Fruit fly (Drosophila melanogaster) whole organism, prepupa: Measurements from ENCODE around the gene gry.

Source experiments
- Blimp-1 ChIP-seq: fragments of 200-800 bp; sonication (Bioruptor generic); optimal IDR thresholded peaks from 3 replicates; lab custom pipeline; 2017; ENCODE audit warnings: missing biosample characterization, missing genetic modification characterization, mild to moderate bottlenecking, moderate library complexity, missing genetic modification reagents
- CG10631 ChIP-seq: fragments of 200-800 bp; sonication (Bioruptor generic); optimal IDR thresholded peaks from 2 replicates; lab custom pipeline; 2016; ENCODE audit warnings: missing biosample characterization, missing genetic modification characterization
- CG10669 ChIP-seq: fragments of 200-800 bp; sonication (Bioruptor generic); optimal IDR thresholded peaks from 3 replicates; lab custom pipeline; 2018; ENCODE audit warnings: missing biosample characterization, mild to moderate bottlenecking, missing genetic modification characterization, moderate library complexity
- CG11294 ChIP-seq: fragments of 200-800 bp; sonication (Bioruptor generic); IDR thresholded peaks from 2 replicates; pipeline ENCODE4 v1.3.6; 2022; ENCODE audit warnings: missing biosample characterization, missing genetic modification characterization
- CG11762 ChIP-seq: fragments of 200-800 bp; sonication (Bioruptor generic); optimal IDR thresholded peaks from 3 replicates; lab custom pipeline; 2016; ENCODE audit warnings: missing biosample characterization, missing genetic modification characterization; ENCODE audit not compliant: insufficient read depth
- CG11902 ChIP-seq: fragments of 200-800 bp; sonication (Bioruptor generic); optimal IDR thresholded peaks from 3 replicates; lab custom pipeline; 2016; ENCODE audit warnings: missing biosample characterization, missing genetic modification characterization
- CG15336 ChIP-seq: fragments of 200-800 bp; sonication (Bioruptor generic); IDR thresholded peaks from 2 replicates; pipeline ENCODE4 v1.3.6; 2022; ENCODE audit warnings: missing biosample characterization, missing genetic modification characterization
- CG1621 ChIP-seq: fragments of 200-800 bp; sonication (Bioruptor generic); optimal IDR thresholded peaks from 3 replicates; lab custom pipeline; 2018; ENCODE audit warnings: missing biosample characterization, mild to moderate bottlenecking, missing genetic modification characterization
- CG3032 ChIP-seq: fragments of 200-800 bp; optimal IDR thresholded peaks from 2 replicates; lab custom pipeline; 2019; ENCODE audit warnings: missing biosample characterization, mild to moderate bottlenecking, missing genetic modification characterization, moderate library complexity
- CG32006 ChIP-seq: fragments of 200-800 bp; sonication (Bioruptor generic); optimal IDR thresholded peaks from 3 replicates; lab custom pipeline; 2017; ENCODE audit warnings: missing biosample characterization, mild to moderate bottlenecking, missing genetic modification characterization
- CG34406 ChIP-seq: fragments of 200-800 bp; sonication (Bioruptor generic); optimal IDR thresholded peaks from 3 replicates; lab custom pipeline; 2016; ENCODE audit warnings: missing biosample characterization, missing genetic modification characterization
- CG3919 ChIP-seq: fragments of 200-800 bp; sonication (Bioruptor generic); optimal IDR thresholded peaks from 3 replicates; lab custom pipeline; 2016; ENCODE audit warnings: missing biosample characterization, missing genetic modification characterization
- CG4318 ChIP-seq: fragments of 200-800 bp; sonication (Bioruptor generic); optimal IDR thresholded peaks from 3 replicates; lab custom pipeline; 2017; ENCODE audit warnings: missing biosample characterization, mild to moderate bottlenecking, missing genetic modification characterization
- CG6163 ChIP-seq: fragments of 200-800 bp; sonication (Bioruptor generic); IDR thresholded peaks from 3 replicates; pipeline ENCODE4 v1.3.6; 2022; ENCODE audit warnings: missing biosample characterization, missing genetic modification characterization
- CG6792 ChIP-seq: fragments of 200-800 bp; sonication (Bioruptor generic); optimal IDR thresholded peaks from 3 replicates; lab custom pipeline; 2016; ENCODE audit warnings: missing biosample characterization, missing genetic modification characterization
- CG6808 ChIP-seq: fragments of 200-800 bp; sonication (Bioruptor generic); optimal IDR thresholded peaks from 3 replicates; lab custom pipeline; 2017; ENCODE audit warnings: missing biosample characterization, missing genetic modification characterization, mild to moderate bottlenecking, moderate library complexity, missing genetic modification reagents
- CG6854 ChIP-seq: fragments of 200-800 bp; sonication (Bioruptor generic); optimal IDR thresholded peaks from 2 replicates; lab custom pipeline; 2017; ENCODE audit warnings: missing biosample characterization, mild to moderate bottlenecking, missing genetic modification characterization
- CG7368 ChIP-seq: fragments of 200-800 bp; sonication (Bioruptor generic); optimal IDR thresholded peaks from 3 replicates; lab custom pipeline; 2016; ENCODE audit warnings: missing biosample characterization, missing genetic modification characterization
- CG8319 ChIP-seq: fragments of 200-800 bp; sonication (Bioruptor generic); optimal IDR thresholded peaks from 3 replicates; lab custom pipeline; 2016; ENCODE audit warnings: missing biosample characterization, missing genetic modification characterization
- Ets21C ChIP-seq: fragments of 200-800 bp; sonication (Bioruptor generic); optimal IDR thresholded peaks from 3 replicates; lab custom pipeline; 2016; ENCODE audit warnings: missing biosample characterization, missing genetic modification characterization
- Ets96B ChIP-seq: fragments of 200-800 bp; optimal IDR thresholded peaks from 2 replicates; lab custom pipeline; 2019; ENCODE audit warnings: missing biosample characterization, mild to moderate bottlenecking, missing genetic modification characterization, moderate library complexity
- Hr39 ChIP-seq: fragments of 200-800 bp; sonication (Bioruptor generic); optimal IDR thresholded peaks from 2 replicates; lab custom pipeline; 2016; ENCODE audit warnings: missing biosample characterization, missing genetic modification characterization
- Met ChIP-seq: fragments of 200-800 bp; sonication (Bioruptor generic); optimal IDR thresholded peaks from 3 replicates; lab custom pipeline; 2016; ENCODE audit warnings: missing biosample characterization, missing genetic modification characterization
- Smox ChIP-seq: fragments of 200-800 bp; sonication (Bioruptor generic); optimal IDR thresholded peaks from 3 replicates; lab custom pipeline; 2016; ENCODE audit warnings: missing biosample characterization, missing genetic modification characterization
- Sox102F ChIP-seq: fragments of 200-800 bp; sonication (Bioruptor generic); optimal IDR thresholded peaks from 2 replicates; lab custom pipeline; 2016; ENCODE audit warnings: missing biosample characterization, mild to moderate bottlenecking, missing genetic modification characterization
- Sox14 ChIP-seq: fragments of 200-800 bp; sonication (Bioruptor generic); optimal IDR thresholded peaks from 3 replicates; lab custom pipeline; 2016; ENCODE audit warnings: missing biosample characterization, missing genetic modification characterization
- achi ChIP-seq: fragments of 200-800 bp; sonication (Bioruptor generic); optimal IDR thresholded peaks from 3 replicates; lab custom pipeline; 2016; ENCODE audit warnings: missing biosample characterization, missing genetic modification characterization
- acj6 ChIP-seq: fragments of 200-800 bp; sonication (Bioruptor generic); optimal IDR thresholded peaks from 3 replicates; lab custom pipeline; 2016; ENCODE audit warnings: missing biosample characterization, missing genetic modification characterization
- dac ChIP-seq: fragments of 200-800 bp; sonication (Bioruptor generic); optimal IDR thresholded peaks from 2 replicates; lab custom pipeline; 2017; ENCODE audit warnings: missing biosample characterization, mild to moderate bottlenecking, missing genetic modification characterization
- eg ChIP-seq: fragments of 200-800 bp; sonication (Bioruptor generic); IDR thresholded peaks from 3 replicates; pipeline ENCODE4 v1.3.6; 2022; ENCODE audit warnings: missing biosample characterization, missing genetic modification characterization
- esn ChIP-seq: fragments of 200-800 bp; sonication (Bioruptor generic); optimal IDR thresholded peaks from 2 replicates; lab custom pipeline; 2016; ENCODE audit warnings: missing biosample characterization, mild to moderate bottlenecking, missing genetic modification characterization, moderate library complexity
- fd59A ChIP-seq: fragments of 200-800 bp; sonication (Bioruptor generic); optimal IDR thresholded peaks from 2 replicates; lab custom pipeline; 2017; ENCODE audit warnings: missing biosample characterization, mild to moderate bottlenecking, missing genetic modification characterization, missing genetic modification reagents
- fd85E ChIP-seq: fragments of 200-800 bp; sonication (Bioruptor generic); optimal IDR thresholded peaks from 3 replicates; lab custom pipeline; 2016; ENCODE audit warnings: missing biosample characterization, missing genetic modification characterization
- fkh ChIP-seq: fragments of 200-800 bp; sonication (Bioruptor generic); optimal IDR thresholded peaks from 3 replicates; lab custom pipeline; 2017; ENCODE audit warnings: missing biosample characterization, mild to moderate bottlenecking, missing genetic modification characterization, moderate library complexity
- lz ChIP-seq: fragments of 200-800 bp; sonication (Bioruptor generic); optimal IDR thresholded peaks from 3 replicates; lab custom pipeline; 2016; ENCODE audit warnings: missing biosample characterization, missing genetic modification characterization
- salr ChIP-seq, 2 experiments: fragments of 200-800 bp; sonication (Bioruptor generic); optimal IDR thresholded peaks; 3 replicates each; lab custom pipeline; 2016 to 2018; ENCODE audit warnings: missing biosample characterization in 2 of 2, missing genetic modification characterization in 2 of 2, mild to moderate bottlenecking in 1 of 2
- ss ChIP-seq, 2 experiments: fragments of 200-800 bp; sonication (Bioruptor generic); optimal IDR thresholded peaks; 2 replicates in 1 of 2; 3 replicates in 1 of 2; lab custom pipeline; 2017 to 2018; ENCODE audit warnings: mild to moderate bottlenecking in 2 of 2, missing biosample characterization in 2 of 2, missing genetic modification characterization in 2 of 2, moderate library complexity in 1 of 2
- svp ChIP-seq: fragments of 200-800 bp; sonication (Bioruptor generic); peaks from one replicate; lab custom pipeline; 2016; ENCODE audit warnings: missing biosample characterization, missing genetic modification characterization
- topi ChIP-seq: fragments of 200-800 bp; sonication (Bioruptor generic); optimal IDR thresholded peaks from 3 replicates; lab custom pipeline; 2016; ENCODE audit warnings: missing biosample characterization, missing genetic modification characterization
- vri ChIP-seq: fragments of 200-800 bp; sonication (Bioruptor generic); optimal IDR thresholded peaks from 3 replicates; lab custom pipeline; 2016; ENCODE audit warnings: missing biosample characterization, mild to moderate bottlenecking, missing genetic modification characterization

gry gene

DNA sequence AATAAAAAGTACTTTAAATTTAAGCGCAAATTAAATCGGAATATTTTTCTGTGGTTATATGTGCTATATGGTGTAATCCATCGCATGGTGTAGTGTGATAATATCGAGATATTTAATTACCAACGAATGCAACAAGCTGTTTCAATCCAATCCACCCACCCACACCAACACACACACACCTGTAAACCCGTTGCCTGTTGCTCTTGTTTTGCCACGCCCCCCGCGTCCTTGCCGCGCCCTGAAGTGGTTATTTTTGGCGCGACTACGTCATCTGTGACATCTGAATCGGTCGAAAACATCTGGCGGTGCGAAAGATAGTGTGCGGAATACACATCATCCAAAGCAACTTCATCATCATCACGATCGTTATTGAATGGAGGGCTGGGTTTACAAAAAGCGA is 33.5 kb upstream of the gry start:
- TF ChIP-seq acj6 (GFP tag; lab: Kevin White, UChicago) (no peak), vri (GFP tag; lab: Kevin White, UChicago) (peak; percentile 15), CG3919 (no peak), CG11902 (GFP tag; lab: Kevin White, UChicago) (no peak), fkh (no peak)
- TF ChIP-seq, all 60 proteins: peak for 1

DNA sequence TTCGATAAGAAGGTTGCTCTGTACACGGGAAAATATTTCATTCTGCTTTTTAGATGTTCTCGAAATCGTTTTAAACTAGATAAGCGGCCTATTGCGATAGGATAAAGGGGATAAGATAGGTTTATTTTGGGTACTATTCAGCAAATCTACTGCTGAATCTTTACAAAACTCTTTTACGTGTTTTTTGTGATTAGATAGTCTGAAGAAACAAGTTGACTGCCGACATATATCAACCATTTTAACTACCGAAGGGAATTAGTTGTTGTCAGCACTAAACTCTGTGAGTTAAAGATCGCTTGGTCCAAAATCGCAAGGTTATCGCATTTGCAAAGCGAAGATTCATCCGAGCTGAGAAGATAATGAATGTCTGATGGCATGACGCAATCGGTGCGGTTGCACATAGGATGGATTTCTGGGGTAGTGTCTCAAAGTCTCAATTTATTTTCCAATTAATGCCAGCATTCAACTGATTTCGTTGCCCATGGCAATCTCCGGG is 32.6 kb upstream of the gry start, which contains the start of gene Asciz:
Gene Asciz (minus strand): TSS at position 51 of the 496 bp plus-strand sequence.
- TF ChIP-seq svp (peak; percentile 92), Met (no peak)

DNA sequence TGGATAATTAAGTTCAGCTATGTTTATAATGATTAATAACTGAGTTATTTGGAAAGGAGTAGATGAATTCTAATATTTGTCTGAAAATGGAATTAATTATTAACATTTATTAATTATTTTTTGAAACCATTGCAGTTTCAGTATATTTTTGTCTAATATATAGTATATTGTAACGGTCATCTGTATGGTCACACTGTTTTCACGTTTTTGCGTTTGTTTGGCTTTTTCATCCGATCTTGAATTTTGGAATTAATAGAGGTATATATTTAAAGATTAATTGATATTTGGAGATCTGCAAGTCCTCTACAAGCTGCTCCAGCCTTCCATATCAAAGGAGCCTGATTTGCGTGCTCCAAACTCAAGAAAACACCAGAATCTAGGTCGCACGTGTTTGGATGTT is 29.8 kb upstream of the gry start, which contains the start of the genes CG32278 and CG32281:
Gene CG32278 (plus strand): TSS at position 180 of the 400 bp plus-strand sequence.
Gene CG32281 (plus strand): TSS at position 269 of the 400 bp plus-strand sequence.
- no peak for TF ChIP-seq CG6854 (GFP tag; lab: Kevin White, UChicago)
- no peak for TF ChIP-seq CG10669
- no peak for TF ChIP-seq CG8319
- TF ChIP-seq fkh = no peak
- no peak for TF ChIP-seq CG6792

DNA sequence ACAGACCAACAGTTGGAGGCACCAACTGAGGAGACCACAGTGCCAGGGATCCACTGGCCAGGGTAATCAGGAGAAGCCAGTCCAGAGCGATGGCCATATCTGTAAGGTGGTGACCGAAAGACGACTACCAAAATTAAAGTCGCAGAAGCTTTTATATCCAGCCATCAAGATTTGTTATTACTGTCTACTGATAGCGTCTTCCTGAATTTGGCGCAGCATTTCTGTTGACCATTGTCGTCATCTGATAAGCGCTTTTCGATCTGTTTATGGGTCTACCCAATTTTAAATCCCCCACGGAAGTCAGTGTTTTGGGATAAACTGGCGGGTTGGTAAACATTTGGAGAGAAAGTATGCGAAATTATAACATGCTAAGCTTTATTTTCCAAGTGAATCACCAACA is 26.4 kb upstream of the gry start, which contains the start of gene CG14963:
Gene CG14963 (minus strand): TSS at position 101 of the 400 bp plus-strand sequence.
- TF ChIP-seq CG7368 (GFP tag; lab: Kevin White, UChicago) = no peak
- TF ChIP-seq, all 60 proteins: peak for 0

DNA sequence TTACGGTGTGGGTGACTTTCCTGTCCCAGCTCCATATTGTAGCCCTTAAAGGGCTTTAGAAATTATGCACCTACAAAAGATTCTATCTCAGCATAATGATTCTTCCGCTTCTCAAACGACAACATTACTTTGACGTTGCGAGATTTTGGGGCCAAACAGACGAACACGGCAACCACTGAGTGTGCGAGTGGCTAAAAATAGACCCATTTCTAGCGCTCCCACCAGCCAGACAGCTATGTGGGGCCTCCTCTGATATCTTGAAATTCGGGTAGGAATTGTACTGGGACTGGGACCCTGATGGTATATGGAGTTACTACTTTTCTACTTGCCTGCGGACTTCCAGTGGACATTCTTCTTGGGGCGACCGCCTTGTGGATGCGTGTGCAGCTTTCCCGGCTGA is 21.0 kb upstream of the gry start:
- TF ChIP-seq CG1621 (tag; lab: Kevin White, UChicago) (no peak), dac (GFP tag; lab: Kevin White, UChicago) (no peak), Hr39 (no peak), Ets96B (tag; lab: Kevin White, UChicago) (no peak), Ets21C (GFP tag; lab: Kevin White, UChicago) (no peak), CG6854 (GFP tag; lab: Kevin White, UChicago) (no peak), CG10631 (no peak), CG32006 (GFP tag; lab: Kevin White, UChicago) (no peak), eg (no peak), CG15336 (GFP tag; lab: Robert Waterston, UW) (no peak), CG10669 (no peak), Blimp-1 (GFP tag; lab: Kevin White, UChicago) (no peak), CG11762 (GFP tag; lab: Kevin White, UChicago) (no peak), topi (GFP tag; lab: Kevin White, UChicago) (no peak), CG11902 (GFP tag; lab: Kevin White, UChicago) (no peak), CG4318 (GFP tag; lab: Kevin White, UChicago) (no peak), fkh (no peak)

DNA sequence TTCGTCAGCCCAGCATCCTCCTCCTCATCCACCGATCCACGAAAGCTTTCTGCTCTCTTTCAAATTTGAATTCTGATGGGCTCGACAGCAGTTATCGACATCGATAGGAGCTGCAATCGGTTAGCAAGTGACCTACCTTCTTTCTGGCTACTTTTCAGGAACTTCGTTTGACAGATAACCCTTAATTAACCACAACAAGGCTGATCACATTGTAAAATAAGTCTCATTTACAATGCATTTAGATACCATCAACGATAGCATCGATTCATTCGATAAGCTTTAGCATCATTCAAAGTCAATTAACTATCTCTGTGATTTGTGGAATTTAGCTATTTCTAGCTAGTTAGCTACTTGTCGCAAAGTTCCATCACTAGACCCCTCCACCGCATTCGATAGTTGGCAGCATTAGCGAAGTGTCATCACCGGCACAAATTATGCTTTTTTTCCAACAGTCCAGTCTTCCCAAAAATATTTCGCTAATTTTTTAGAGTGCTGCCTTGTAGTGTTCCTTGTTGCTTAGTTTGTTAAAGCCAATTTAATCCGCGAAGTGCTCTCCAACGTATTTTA is 20.3 kb upstream of the gry start, which contains the start of the genes MnM and Girdin:
Gene MnM (minus strand): TSS at position 51 of the 567 bp plus-strand sequence.
Gene Girdin (plus strand): TSS at position 401 of the 567 bp plus-strand sequence.
- TF ChIP-seq CG6854 (GFP tag; lab: Kevin White, UChicago) (no peak), ss (GFP tag; optimal IDR thresholded peaks at IDR 0.05; lab: Kevin White, UChicago) (no peak), CG6163 (GFP tag; lab: Robert Waterston, UW) (peak; percentile 29; the same call in 1 of the 3 replicates), Ets96B (tag; lab: Kevin White, UChicago) (no peak), fkh (no peak), CG34406 (peak; percentile 11), fd59A (GFP tag; lab: Kevin White, UChicago) (peak; percentile 6), fd85E (GFP tag; lab: Kevin White, UChicago) (no peak), CG11762 (GFP tag; lab: Kevin White, UChicago) (no peak), CG11902 (GFP tag; lab: Kevin White, UChicago) (no peak), Sox102F (no peak), salr (GFP tag; optimal IDR thresholded peaks at IDR 0.05; lab: Kevin White, UChicago) (no peak), esn (GFP tag; lab: Kevin White, UChicago) (peak; percentile 76), Blimp-1 (GFP tag; lab: Kevin White, UChicago) (no peak), CG6808 (no peak), achi (GFP tag; lab: Kevin White, UChicago) (no peak), Sox14 (GFP tag; lab: Kevin White, UChicago) (no peak), vri (GFP tag; lab: Kevin White, UChicago) (no peak), dac (GFP tag; lab: Kevin White, UChicago) (no peak), CG11294 (no peak), Smox (GFP tag; lab: Kevin White, UChicago) (peak; percentile 59), lz (GFP tag; lab: Kevin White, UChicago) (peak; percentile 84), CG3032 (tag; lab: Kevin White, UChicago) (peak; percentile 44), svp (no peak)
